Fruit fly (Drosophila melanogaster) whole organism, wandering third instar larva: ENCODE results near the gene mib1.

Experiments used
- Dfd ChIP-seq: fragments of >200 bp; optimal IDR thresholded peaks from 2 replicates; lab custom pipeline; 2017; ENCODE audit warnings: missing biosample characterization, missing genetic modification characterization
- HLH106 ChIP-seq: fragments of 200-800 bp; optimal IDR thresholded peaks from 3 replicates; lab custom pipeline; 2019; ENCODE audit warnings: missing biosample characterization, mild to moderate bottlenecking, missing genetic modification characterization, moderate library complexity
- Hnf4 ChIP-seq: fragments of 200-800 bp; sonication (Bioruptor generic); optimal IDR thresholded peaks from 2 replicates; lab custom pipeline; 2016; ENCODE audit warnings: missing biosample characterization, mild to moderate bottlenecking, missing genetic modification characterization
- Hr78 ChIP-seq: fragments of >200 bp; optimal IDR thresholded peaks from 2 replicates; lab custom pipeline; 2017; ENCODE audit warnings: missing biosample characterization, missing genetic modification characterization
- Myc ChIP-seq: fragments of >200 bp; optimal IDR thresholded peaks from 2 replicates; lab custom pipeline; 2017
- OdsH ChIP-seq: fragments of 200-800 bp; sonication (Bioruptor generic); optimal IDR thresholded peaks from 2 replicates; lab custom pipeline; 2016; ENCODE audit warnings: missing biosample characterization, mild to moderate bottlenecking, missing genetic modification characterization
- brk ChIP-seq: fragments of 200-800 bp; sonication (Bioruptor generic); optimal IDR thresholded peaks from 2 replicates; lab custom pipeline; 2016; ENCODE audit warnings: missing biosample characterization, mild to moderate bottlenecking, missing genetic modification characterization
- h ChIP-seq: fragments of 200-800 bp; sonication (Bioruptor generic); optimal IDR thresholded peaks from 3 replicates; lab custom pipeline; 2016; ENCODE audit warnings: missing biosample characterization, mild to moderate bottlenecking, missing genetic modification characterization
- jim ChIP-seq: fragments of 175-275, 200-325 bp; sonication (Bioruptor generic); optimal IDR thresholded peaks from 2 replicates; lab custom pipeline; 2016; ENCODE audit warnings: missing biosample characterization, mild to moderate bottlenecking, missing genetic modification characterization
- pan ChIP-seq: fragments of >200 bp; optimal IDR thresholded peaks from 2 replicates; lab custom pipeline; 2017
- usp ChIP-seq: fragments of >200 bp; optimal IDR thresholded peaks from 2 replicates; lab custom pipeline; 2017; ENCODE audit warnings: missing biosample characterization, missing genetic modification characterization

DNA sequence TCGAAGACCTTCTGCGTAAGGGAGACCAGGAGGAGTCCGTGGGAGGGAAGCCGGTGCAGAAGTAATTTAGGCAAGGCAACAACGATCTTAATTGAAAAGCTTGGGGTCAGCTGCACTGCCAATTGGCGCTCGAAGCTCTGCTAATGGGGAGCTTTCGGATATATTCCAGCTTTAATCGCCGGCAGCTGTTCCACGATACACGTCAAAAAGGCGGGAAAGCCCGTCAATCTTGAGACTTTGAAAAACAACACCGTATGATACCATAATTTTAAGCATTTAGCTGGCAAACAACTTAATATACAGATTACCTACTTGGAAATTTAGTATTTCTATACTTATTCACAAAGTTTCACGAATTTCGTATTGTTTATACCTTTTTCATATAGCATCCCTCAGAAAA lies 30.2 kb downstream of the mib1 start:
- TF ChIP-seq h (GFP tag; lab: Kevin White, UChicago) = no peak
- TF ChIP-seq OdsH = no peak
- no peak for TF ChIP-seq usp (GFP tag; lab: Kevin White, UChicago)
- no peak for TF ChIP-seq Dfd (GFP tag; lab: Kevin White, UChicago)
- TF ChIP-seq HLH106 (tag; lab: Kevin White, UChicago) = no peak
- no peak for TF ChIP-seq Hnf4 (GFP tag; lab: Kevin White, UChicago)
- TF ChIP-seq jim (GFP tag; lab: Kevin White, UChicago) = no peak
- no peak for TF ChIP-seq brk (GFP tag; lab: Kevin White, UChicago)
- TF ChIP-seq Myc = no peak
- no peak for TF ChIP-seq Hr78 (GFP tag; lab: Kevin White, UChicago)
- TF ChIP-seq pan (lab: Kevin White, UChicago) = no peak
